Worm (Caenorhabditis elegans): ENCODE measurements around the gene K10H10.4.

DNA sequence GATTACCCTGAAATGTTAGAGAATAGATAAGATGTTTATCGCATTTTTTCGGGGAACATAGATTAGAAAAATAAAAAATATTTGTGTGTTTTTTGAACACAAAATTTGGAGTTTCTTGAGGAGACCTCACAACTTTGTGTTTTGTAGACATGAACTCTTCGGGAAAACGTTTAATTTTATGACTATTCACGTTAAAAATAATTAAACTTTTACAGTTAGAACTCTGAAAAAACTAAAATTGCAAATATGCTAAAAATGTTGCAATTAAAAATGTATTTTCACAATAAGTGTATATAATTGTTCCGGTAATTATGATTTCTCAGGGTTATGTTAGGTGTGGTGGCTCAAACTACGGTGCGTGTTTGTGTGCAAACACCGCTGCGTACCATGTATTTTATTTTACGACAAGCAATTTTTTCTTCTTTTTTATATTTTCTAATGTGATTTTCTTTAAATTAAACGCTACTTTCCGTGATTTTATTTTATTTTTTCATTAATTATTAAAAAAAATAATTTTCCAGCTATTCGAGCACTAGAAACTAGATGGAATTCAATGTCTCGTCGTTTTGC lies 28.1 kb downstream of the K10H10.4 start, which contains the start of the genes F57C2.5 and spat-1:
- TF ChIP-seq nhr-12 (tag; optimal IDR thresholded peaks at IDR 0.05) (no peak), sma-9 (GFP tag; optimal IDR thresholded peaks at IDR 0.05) (no peak), sma-9 (tag; optimal IDR thresholded peaks at IDR 0.05) (no peak)

Data from whole organism, L2 larva.